Worm (Caenorhabditis elegans) whole organism, early embryonic: ENCODE measurements around the gene ZK666.14.

Experiments used
- F13C5.2 ChIP-seq: sonication (generic microtip); optimal IDR thresholded peaks from 2 replicates; lab custom pipeline; 2017; ENCODE audit warnings: mild to moderate bottlenecking, missing genetic modification characterization, inconsistent platforms, missing compliant biosample characterization
- aly-1 ChIP-seq: sonication (generic microtip); optimal IDR thresholded peaks from 2 replicates; lab custom pipeline; 2016; ENCODE audit warnings: missing genetic modification characterization, missing compliant biosample characterization
- ama-1 ChIP-seq: fragments of 150-350 bp; optimal IDR thresholded peaks from 2 replicates; lab custom pipeline; 2014
- ceh-13 ChIP-seq: fragments of 200-800 bp; sonication (Bioruptor generic); optimal IDR thresholded peaks from 2 replicates; lab custom pipeline; 2018; ENCODE audit warnings: mild to moderate bottlenecking, missing genetic modification characterization, missing compliant biosample characterization
- ceh-36 ChIP-seq: sonication (generic microtip); optimal IDR thresholded peaks from 2 replicates; lab custom pipeline; 2016; ENCODE audit warnings: missing genetic modification characterization, inconsistent platforms, missing compliant biosample characterization
- ets-7 ChIP-seq: sonication (generic microtip); optimal IDR thresholded peaks from 2 replicates; lab custom pipeline; 2016; ENCODE audit warnings: missing genotype, missing genetic modification characterization, missing compliant biosample characterization
- flt-1 ChIP-seq: fragments of 200-800 bp; sonication (Bioruptor generic); IDR thresholded peaks from 2 replicates; pipeline ENCODE4 v1.3.6; 2022; ENCODE audit warnings: missing genetic modification characterization, missing compliant biosample characterization
- hmg-4 ChIP-seq: fragments of 200-800 bp; sonication (Bioruptor generic); optimal IDR thresholded peaks from 2 replicates; lab custom pipeline; 2018; ENCODE audit warnings: mild to moderate bottlenecking, missing genetic modification characterization, missing compliant biosample characterization
- hnd-1 ChIP-seq: sonication (generic microtip); optimal IDR thresholded peaks from 2 replicates; lab custom pipeline; 2016; ENCODE audit warnings: missing genetic modification characterization, missing compliant biosample characterization
- pes-1 ChIP-seq: fragments of 200-800 bp; sonication (Bioruptor generic); IDR thresholded peaks from 2 replicates; pipeline ENCODE4 v1.3.6; 2022; ENCODE audit warnings: missing genetic modification reagents, missing genetic modification characterization, missing compliant biosample characterization
- sea-1 ChIP-seq: fragments of 200-800 bp; sonication (Bioruptor generic); conservative IDR thresholded peaks from 2 replicates; pipeline ENCODE4 v1.3.6; 2022; ENCODE audit warnings: missing genetic modification characterization, missing compliant biosample characterization
- tbx-11 ChIP-seq: fragments of 200-800 bp; sonication (Bioruptor generic); IDR thresholded peaks from 2 replicates; pipeline ENCODE4 v1.3.6; 2022; ENCODE audit warnings: missing genetic modification characterization, missing compliant biosample characterization
- tbx-37 ChIP-seq: fragments of 200-800 bp; sonication (Bioruptor generic); conservative IDR thresholded peaks from 2 replicates; pipeline ENCODE4 v1.3.6; 2022; ENCODE audit warnings: missing genetic modification reagents, missing genetic modification characterization, missing compliant biosample characterization

ce11 chrII:10504729-10505128 is 10.2 kb downstream of the ZK666.14 start:
- TF ChIP-seq F13C5.2 (tag; lab: Kevin White, UChicago) = no peak
- no peak for TF ChIP-seq ceh-36 (tag; lab: Kevin White, UChicago)
- TF ChIP-seq ets-7 (tag; lab: Kevin White, UChicago) = no peak
- no peak for TF ChIP-seq hnd-1
- TF ChIP-seq ama-1 = no peak
- TF ChIP-seq ceh-13 = no peak
- no peak for TF ChIP-seq sea-1 (GFP tag; lab: Robert Waterston, UW)
- TF ChIP-seq pes-1 = no peak
- TF ChIP-seq tbx-11 (GFP tag; lab: Robert Waterston, UW) = no peak
- no peak for TF ChIP-seq flt-1 (GFP tag; lab: Robert Waterston, UW)
- TF ChIP-seq hmg-4 (GFP tag; lab: Kevin White, UChicago) = peak; percentile 72
- TF ChIP-seq aly-1 (tag; lab: Kevin White, UChicago) = no peak
- TF ChIP-seq tbx-37 (GFP tag; lab: Robert Waterston, UW) = no peak
